Fruit fly (Drosophila melanogaster) whole organism, wandering third instar larva: ENCODE measurements around the gene Gr10a.

ENCODE experiments used
- Abd-B ChIP-seq: fragments of >200 bp; optimal IDR thresholded peaks from 2 replicates; lab custom pipeline; 2017; ENCODE audit warnings: missing biosample characterization, missing genetic modification characterization
- CG32264 ChIP-seq: fragments of 200-800 bp; sonication (Bioruptor generic); optimal IDR thresholded peaks from 2 replicates; lab custom pipeline; 2016; ENCODE audit warnings: missing biosample characterization, missing genetic modification characterization
- CG9705 ChIP-seq: fragments of 200-800 bp; sonication (Bioruptor generic); optimal IDR thresholded peaks from 2 replicates; lab custom pipeline; 2018; ENCODE audit warnings: missing biosample characterization, mild to moderate bottlenecking, missing genetic modification characterization
- Dfd ChIP-seq: fragments of >200 bp; optimal IDR thresholded peaks from 2 replicates; lab custom pipeline; 2017; ENCODE audit warnings: missing biosample characterization, missing genetic modification characterization
- Dif ChIP-seq: fragments of 200-275, 200-300 bp; sonication (Bioruptor generic); optimal IDR thresholded peaks from 2 replicates; lab custom pipeline; 2018; ENCODE audit warnings: missing biosample characterization, missing genetic modification characterization; ENCODE audit not compliant: partially characterized antibody
- GATAd ChIP-seq: sonication (Bioruptor generic); optimal IDR thresholded peaks from 2 replicates; lab custom pipeline; 2016; ENCODE audit warnings: missing biosample characterization, missing genetic modification characterization
- HLH106 ChIP-seq: fragments of 200-800 bp; optimal IDR thresholded peaks from 3 replicates; lab custom pipeline; 2019; ENCODE audit warnings: missing biosample characterization, mild to moderate bottlenecking, missing genetic modification characterization, moderate library complexity
- Hnf4 ChIP-seq: fragments of 200-800 bp; sonication (Bioruptor generic); optimal IDR thresholded peaks from 2 replicates; lab custom pipeline; 2016; ENCODE audit warnings: missing biosample characterization, mild to moderate bottlenecking, missing genetic modification characterization
- Hr78 ChIP-seq: fragments of >200 bp; optimal IDR thresholded peaks from 2 replicates; lab custom pipeline; 2017; ENCODE audit warnings: missing biosample characterization, missing genetic modification characterization
- Hr83 ChIP-seq: fragments of 200-300 bp; sonication (Bioruptor generic); optimal IDR thresholded peaks from 2 replicates; lab custom pipeline; 2016; ENCODE audit warnings: missing biosample characterization, mild to moderate bottlenecking, missing genetic modification characterization, moderate library complexity; ENCODE audit not compliant: poor library complexity, severe bottlenecking
- Jra ChIP-seq: sonication (Bioruptor generic); optimal IDR thresholded peaks from 2 replicates; lab custom pipeline; 2016; ENCODE audit warnings: missing biosample characterization, missing genetic modification characterization
- Mio ChIP-seq: sonication (Bioruptor generic); optimal IDR thresholded peaks from 2 replicates; lab custom pipeline; 2016; ENCODE audit warnings: missing biosample characterization, missing genetic modification characterization
- Myc ChIP-seq: fragments of >200 bp; optimal IDR thresholded peaks from 2 replicates; lab custom pipeline; 2017
- N ChIP-seq: fragments of >200 bp; optimal IDR thresholded peaks from 2 replicates; lab custom pipeline; 2018; ENCODE audit warnings: missing biosample characterization, missing external identifiers, missing genetic modification characterization
- OdsH ChIP-seq: fragments of 200-800 bp; sonication (Bioruptor generic); optimal IDR thresholded peaks from 2 replicates; lab custom pipeline; 2016; ENCODE audit warnings: missing biosample characterization, mild to moderate bottlenecking, missing genetic modification characterization
- Rel ChIP-seq, 2 experiments: fragments of 200-800 bp; sonication (Bioruptor generic) in 1 of 2; optimal IDR thresholded peaks; 2 replicates in 1 of 2; 3 replicates in 1 of 2; lab custom pipeline; 2016 to 2019; ENCODE audit warnings: mild to moderate bottlenecking in 2 of 2, missing biosample characterization in 2 of 2, missing genetic modification characterization in 2 of 2, moderate library complexity in 1 of 2
- Sp1 ChIP-seq: fragments of 200-800 bp; sonication (Bioruptor generic); optimal IDR thresholded peaks from 3 replicates; lab custom pipeline; 2019; ENCODE audit warnings: missing biosample characterization, mild to moderate bottlenecking, missing genetic modification characterization, moderate library complexity
- Vsx2 ChIP-seq: fragments of 200-300, 225-300 bp; sonication (Bioruptor generic); optimal IDR thresholded peaks from 2 replicates; lab custom pipeline; 2018; ENCODE audit warnings: missing biosample characterization, missing genetic modification characterization; ENCODE audit not compliant: partially characterized antibody
- br ChIP-seq: fragments of 200-800 bp; sonication (Bioruptor generic); optimal IDR thresholded peaks from 2 replicates; lab custom pipeline; 2016; ENCODE audit warnings: missing biosample characterization, missing genetic modification characterization
- brk ChIP-seq: fragments of 200-800 bp; sonication (Bioruptor generic); optimal IDR thresholded peaks from 2 replicates; lab custom pipeline; 2016; ENCODE audit warnings: missing biosample characterization, mild to moderate bottlenecking, missing genetic modification characterization
- dl ChIP-seq, 2 experiments: fragments of 175-275, 200-275 bp in 1 of 2; fragments of 200-275 bp in 1 of 2; sonication (Bioruptor generic); optimal IDR thresholded peaks; lab custom pipeline; 2018; ENCODE audit warnings: mild to moderate bottlenecking in 2 of 2, missing biosample characterization in 2 of 2, missing genetic modification characterization in 2 of 2, moderate library complexity in 2 of 2; ENCODE audit not compliant: partially characterized antibody in 2 of 2, insufficient read depth in 1 of 2
- dmrt93B ChIP-seq: fragments of 200-800 bp; sonication (Bioruptor generic); optimal IDR thresholded peaks from 2 replicates; lab custom pipeline; 2018; ENCODE audit warnings: missing biosample characterization, mild to moderate bottlenecking, missing genetic modification characterization
- dsf ChIP-seq: sonication (Bioruptor generic); optimal IDR thresholded peaks from 2 replicates; lab custom pipeline; 2016; ENCODE audit warnings: missing biosample characterization, missing genetic modification characterization, borderline replicate concordance
- ey ChIP-seq: fragments of 200-800 bp; sonication (Bioruptor generic); optimal IDR thresholded peaks from 2 replicates; lab custom pipeline; 2016; ENCODE audit warnings: missing biosample characterization, missing genetic modification characterization
- foxo ChIP-seq, 2 experiments: fragments of 200-800 bp; sonication (Bioruptor generic); optimal IDR thresholded peaks; 2 replicates in 1 of 2; 3 replicates in 1 of 2; lab custom pipeline; 2016 to 2017; ENCODE audit warnings: missing biosample characterization in 2 of 2, missing genetic modification characterization in 2 of 2
- fru ChIP-seq: fragments of 200-800 bp; sonication (Bioruptor generic); optimal IDR thresholded peaks from 3 replicates; lab custom pipeline; 2016; ENCODE audit warnings: missing biosample characterization, mild to moderate bottlenecking, missing genetic modification characterization
- h ChIP-seq: fragments of 200-800 bp; sonication (Bioruptor generic); optimal IDR thresholded peaks from 3 replicates; lab custom pipeline; 2016; ENCODE audit warnings: missing biosample characterization, mild to moderate bottlenecking, missing genetic modification characterization
- jim ChIP-seq: fragments of 175-275, 200-325 bp; sonication (Bioruptor generic); optimal IDR thresholded peaks from 2 replicates; lab custom pipeline; 2016; ENCODE audit warnings: missing biosample characterization, mild to moderate bottlenecking, missing genetic modification characterization
- lola ChIP-seq: fragments of >200 bp; optimal IDR thresholded peaks from 2 replicates; lab custom pipeline; 2017; ENCODE audit warnings: missing biosample characterization, missing genetic modification characterization
- pan ChIP-seq: fragments of >200 bp; optimal IDR thresholded peaks from 2 replicates; lab custom pipeline; 2017
- psq ChIP-seq: fragments of 200-800 bp; sonication (Bioruptor generic); optimal IDR thresholded peaks from 3 replicates; lab custom pipeline; 2017; ENCODE audit warnings: missing biosample characterization, mild to moderate bottlenecking, missing genetic modification characterization, moderate library complexity
- rgr ChIP-seq: fragments of 200-800 bp; sonication (Bioruptor generic); optimal IDR thresholded peaks from 3 replicates; lab custom pipeline; 2016; ENCODE audit warnings: missing biosample characterization, mild to moderate bottlenecking, missing genetic modification characterization
- sage ChIP-seq: fragments of 200-800 bp; sonication (Bioruptor generic); optimal IDR thresholded peaks from 2 replicates; lab custom pipeline; 2016; ENCODE audit warnings: missing biosample characterization, mild to moderate bottlenecking, missing genetic modification characterization
- sv ChIP-seq: fragments of 200-800 bp; sonication (Bioruptor generic); optimal IDR thresholded peaks from 3 replicates; lab custom pipeline; 2016; ENCODE audit warnings: missing biosample characterization, missing genetic modification characterization
- tai ChIP-seq: sonication (Bioruptor generic); optimal IDR thresholded peaks from 2 replicates; lab custom pipeline; 2016; ENCODE audit warnings: missing biosample characterization, missing genetic modification characterization
- usp ChIP-seq: fragments of >200 bp; optimal IDR thresholded peaks from 2 replicates; lab custom pipeline; 2017; ENCODE audit warnings: missing biosample characterization, missing genetic modification characterization
- woc ChIP-seq: sonication (Bioruptor generic); optimal IDR thresholded peaks from 2 replicates; lab custom pipeline; 2016; ENCODE audit warnings: missing biosample characterization, mild to moderate bottlenecking, missing genetic modification characterization

Gene Gr10a

DNA sequence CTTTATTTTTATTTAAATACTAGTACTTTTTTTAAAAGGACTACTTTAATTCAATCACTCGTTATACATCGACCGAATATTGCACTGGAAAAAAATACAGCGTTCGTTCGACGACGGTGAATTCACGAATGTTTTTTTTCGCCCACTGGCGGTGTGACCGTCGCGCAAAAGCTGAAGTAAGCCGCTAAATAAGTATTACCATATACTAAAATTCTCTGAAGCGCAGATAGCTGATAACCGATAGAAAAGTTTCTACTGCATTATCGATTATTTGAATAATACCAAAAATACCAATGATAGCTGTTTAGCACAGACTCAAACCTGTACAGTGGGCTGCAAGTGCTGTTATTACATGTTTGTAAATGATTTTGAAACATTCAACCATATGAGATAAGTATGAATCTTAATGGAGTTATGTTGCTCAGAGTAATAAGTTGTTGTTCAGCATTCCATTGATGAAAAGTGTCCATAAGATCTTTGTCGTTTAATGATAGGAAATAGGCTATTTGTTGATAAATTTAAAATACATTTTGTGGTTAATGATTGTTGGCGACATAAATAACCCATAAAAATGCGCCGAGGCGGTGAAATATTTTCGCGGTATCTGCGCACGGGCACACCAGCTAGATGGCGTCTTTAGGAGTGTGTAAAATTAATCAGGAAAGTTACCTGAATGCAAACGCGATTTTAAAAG, 37.1 kb upstream of the Gr10a start, which contains the start of the genes Evi5 and HP5:
Gene Evi5, minus strand, starts transcription at position 198 of the 694 bp plus-strand sequence.
Gene HP5, plus strand, starts transcription at position 598 of the 694 bp plus-strand sequence.
- TF ChIP-seq sv (GFP tag; lab: Kevin White, UChicago) (peak; percentile 25), OdsH (GFP tag; lab: Kevin White, UChicago) (no peak), Hnf4 (GFP tag; lab: Kevin White, UChicago) (peak; percentile 31), Rel (GFP tag; optimal IDR thresholded peaks at IDR 0.05; lab: Kevin White, UChicago) (no peak), Rel (tag; optimal IDR thresholded peaks at IDR 0.05; lab: Kevin White, UChicago) (peak; percentile 59), Hr83 (GFP tag; lab: Kevin White, UChicago) (peak; percentile 23), fru (GFP tag; lab: Kevin White, UChicago) (peak; percentile 58), dmrt93B (peak; percentile 33), Mio (GFP tag; lab: Kevin White, UChicago) (no peak), rgr (peak; percentile 4), psq (GFP tag; lab: Kevin White, UChicago) (no peak), Sp1 (GFP tag; lab: Kevin White, UChicago) (peak; percentile 20), Dif (GFP tag; lab: Kevin White, UChicago) (no peak), usp (no peak), Vsx2 (GFP tag; lab: Kevin White, UChicago) (no peak), foxo (GFP tag; optimal IDR thresholded peaks at IDR 0.05; lab: Kevin White, UChicago) (peak in 1 of 2 experiments; percentile 58), HLH106 (tag; lab: Kevin White, UChicago) (peak; percentile 52), ey (GFP tag; lab: Kevin White, UChicago) (peak; percentile 20), Dfd (no peak), Jra (GFP tag; lab: Kevin White, UChicago) (peak; percentile 28), h (GFP tag; lab: Kevin White, UChicago) (peak; percentile 35), tai (GFP tag; lab: Kevin White, UChicago) (peak; percentile 13), woc (GFP tag; lab: Kevin White, UChicago) (peak; percentile 54), brk (peak; percentile 7), jim (GFP tag; lab: Kevin White, UChicago) (no peak), GATAd (GFP tag; lab: Kevin White, UChicago) (no peak)

DNA sequence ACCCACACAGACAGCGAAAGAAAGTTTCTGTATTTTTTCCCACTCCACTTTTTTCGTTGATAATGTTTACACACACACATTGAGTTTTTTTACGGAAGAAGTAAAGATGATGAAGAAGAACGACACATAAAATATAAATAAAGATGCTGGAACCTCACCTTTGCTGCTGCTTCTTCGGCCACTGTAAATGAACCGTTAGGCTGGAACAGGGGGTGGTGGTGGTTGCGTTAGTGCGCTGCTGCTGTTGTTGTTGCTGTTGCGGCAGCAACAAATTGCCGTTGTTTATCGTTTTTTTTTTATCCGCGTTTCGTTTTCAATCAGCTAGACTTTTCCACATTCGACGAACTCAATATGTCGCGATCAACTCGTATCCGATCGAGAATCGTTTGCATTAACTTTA, 36.4 kb upstream of the Gr10a start:
- TF ChIP-seq Dif (GFP tag; lab: Kevin White, UChicago) (no peak), ey (GFP tag; lab: Kevin White, UChicago) (no peak), sage (GFP tag; lab: Kevin White, UChicago) (no peak), Abd-B (GFP tag; lab: Kevin White, UChicago) (no peak), rgr (no peak), Sp1 (GFP tag; lab: Kevin White, UChicago) (no peak), dsf (no peak), Myc (lab: Kevin White, UChicago) (no peak), Hnf4 (GFP tag; lab: Kevin White, UChicago) (no peak), tai (GFP tag; lab: Kevin White, UChicago) (no peak), pan (no peak), Vsx2 (GFP tag; lab: Kevin White, UChicago) (no peak), br (no peak)

DNA sequence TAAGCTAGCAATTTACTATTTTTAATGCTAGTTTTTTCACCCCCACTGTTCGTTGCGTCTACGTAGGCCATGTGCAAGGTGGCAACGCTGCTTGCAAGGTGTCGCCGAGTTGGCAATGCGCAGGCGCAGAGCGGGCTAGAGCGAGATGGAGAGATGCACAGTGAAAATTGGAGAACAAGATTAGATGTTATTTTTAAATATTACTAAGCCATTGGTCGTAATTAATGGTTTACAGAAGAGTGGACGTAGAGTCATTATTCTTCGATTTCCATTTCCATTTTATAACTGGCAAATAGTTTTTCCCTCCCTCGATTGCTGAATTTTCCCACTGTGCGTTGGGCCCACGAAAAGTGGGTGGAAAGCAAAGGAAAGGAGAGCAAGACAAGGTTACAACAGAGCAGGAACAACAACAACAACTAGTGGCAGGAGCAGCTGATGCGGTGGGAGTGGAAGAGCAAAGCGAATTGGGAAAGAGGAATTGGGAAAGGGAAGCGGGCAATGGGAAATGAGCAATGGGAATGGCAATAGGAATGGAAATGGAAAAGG, 35.7 kb upstream of the Gr10a start:
- TF ChIP-seq Vsx2 (GFP tag; lab: Kevin White, UChicago) (no peak), dl (GFP tag; optimal IDR thresholded peaks at IDR 0.05; lab: Kevin White, UChicago; ENCODE audit: insufficient read depth in 1 of 2, partially characterized antibody in 2 of 2) (no peak), CG9705 (GFP tag; lab: Kevin White, UChicago) (no peak), sv (GFP tag; lab: Kevin White, UChicago) (peak; percentile 4), fru (GFP tag; lab: Kevin White, UChicago) (peak; percentile 83), h (GFP tag; lab: Kevin White, UChicago) (peak; percentile 78), dmrt93B (no peak), Abd-B (GFP tag; lab: Kevin White, UChicago) (no peak), lola (no peak), Myc (lab: Kevin White, UChicago) (no peak), br (peak; percentile 44), GATAd (GFP tag; lab: Kevin White, UChicago) (no peak), N (no peak), Sp1 (GFP tag; lab: Kevin White, UChicago) (peak; percentile 21), tai (GFP tag; lab: Kevin White, UChicago) (no peak), Hr83 (GFP tag; lab: Kevin White, UChicago) (no peak), usp (no peak), brk (no peak), Hnf4 (GFP tag; lab: Kevin White, UChicago) (peak; percentile 60), Dif (GFP tag; lab: Kevin White, UChicago) (no peak), dsf (no peak), foxo (GFP tag; optimal IDR thresholded peaks at IDR 0.05; lab: Kevin White, UChicago) (peak in 1 of 2 experiments; percentile 79), HLH106 (tag; lab: Kevin White, UChicago) (peak; percentile 52), Dfd (no peak), Mio (GFP tag; lab: Kevin White, UChicago) (no peak), ey (GFP tag; lab: Kevin White, UChicago) (peak; percentile 69), rgr (peak; percentile 78), sage (GFP tag; lab: Kevin White, UChicago) (no peak), CG32264 (GFP tag; lab: Kevin White, UChicago) (peak; percentile 7), OdsH (GFP tag; lab: Kevin White, UChicago) (peak; percentile 57), psq (GFP tag; lab: Kevin White, UChicago) (peak; percentile 77), Hr78 (GFP tag; lab: Kevin White, UChicago) (no peak), Rel (GFP tag; optimal IDR thresholded peaks at IDR 0.05; lab: Kevin White, UChicago) (no peak), Rel (tag; optimal IDR thresholded peaks at IDR 0.05; lab: Kevin White, UChicago) (no peak), pan (no peak), woc (GFP tag; lab: Kevin White, UChicago) (peak; percentile 65)
